3 fruit fly cellular contexts compared by ENCODE assay signal in the genomic region with DNA sequence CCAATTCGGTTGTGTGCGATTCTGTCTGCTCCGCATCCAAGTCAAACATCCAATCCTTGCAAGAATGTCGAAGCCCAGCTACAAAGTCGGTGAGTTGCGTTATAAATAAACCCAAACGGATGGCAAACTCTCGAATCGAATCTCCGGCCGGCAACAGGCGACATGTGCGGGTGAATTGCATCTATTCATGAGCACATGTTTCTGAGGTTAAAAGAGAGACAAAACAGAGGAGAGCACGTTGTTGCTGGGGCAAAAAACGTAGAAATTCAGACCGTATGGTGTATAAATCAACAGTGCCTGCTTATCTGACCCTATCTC.
TF ChIP-seq lines count a peak whose summit lies in the region.

No protein-coding gene starts in this region.

- no peak for TF ChIP-seq CTCF in whole organism, embryonic (GFP tag; optimal IDR thresholded peaks at IDR 0.05; lab: Kevin White, UChicago)

TF ChIP-seq in whole organism, adult, 20 proteins besides CTCF, POLR2A, EP300 and RAD21:
- no peak for TF ChIP-seq Crg-1 (GFP tag; optimal IDR thresholded peaks at IDR 0.05; lab: Kevin White, UChicago)
- TF ChIP-seq CG5204 (GFP tag; optimal IDR thresholded peaks at IDR 0.05; lab: Kevin White, UChicago) = no peak
- peak; percentile 96 for TF ChIP-seq Mnt (GFP tag; optimal IDR thresholded peaks at IDR 0.05; lab: Kevin White, UChicago)
- TF ChIP-seq CG11617 (GFP tag; optimal IDR thresholded peaks at IDR 0.05; lab: Kevin White, UChicago) = no peak
- peak in 1 of 2 experiments; percentile 18 for TF ChIP-seq cnc (optimal IDR thresholded peaks at IDR 0.05; lab: Kevin White, UChicago)
- no peak for TF ChIP-seq bab1 (GFP tag; optimal IDR thresholded peaks at IDR 0.05; lab: Kevin White, UChicago)
- no peak for TF ChIP-seq CG33017 (tag; optimal IDR thresholded peaks at IDR 0.05; lab: Kevin White, UChicago)
- no peak for TF ChIP-seq CG12768 (GFP tag; optimal IDR thresholded peaks at IDR 0.05; lab: Kevin White, UChicago)
- TF ChIP-seq kay (GFP tag; lab: Kevin White, UChicago; ENCODE audit: borderline replicate concordance) = no peak
- TF ChIP-seq CG7045 (GFP tag; optimal IDR thresholded peaks at IDR 0.05; lab: Kevin White, UChicago) = no peak
- no peak for TF ChIP-seq CG7101 (tag; optimal IDR thresholded peaks at IDR 0.05; lab: Kevin White, UChicago)

TF ChIP-seq in whole organism, embryonic, 481 proteins besides CTCF, POLR2A, EP300 and RAD21:
- TF ChIP-seq CG34422 (GFP tag; IDR thresholded peaks at IDR 0.05; lab: Robert Waterston, UW) (peak; percentile 47; the same call in 1 of the 3 replicates), Bgb (GFP tag; IDR thresholded peaks at IDR 0.05; lab: Robert Waterston, UW; ENCODE audit: partially characterized antibody) (peak; percentile 20; the same call in 1 of the 2 replicates), gsb-n (tag; optimal IDR thresholded peaks at IDR 0.05; lab: Kevin White, UChicago) (no peak), CG15269 (tag; optimal IDR thresholded peaks at IDR 0.05; lab: Kevin White, UChicago) (no peak), CG7786 (GFP tag; optimal IDR thresholded peaks at IDR 0.05; lab: Kevin White, UChicago) (no peak), chm (GFP tag; IDR thresholded peaks at IDR 0.05; lab: Robert Waterston, UW) (0 out of 2 replicates have a peak, but pooled peaks have one; percentile 6), crol (GFP tag; IDR thresholded peaks at IDR 0.05; lab: Robert Waterston, UW) (no peak), bigmax (GFP tag; optimal IDR thresholded peaks at IDR 0.05; lab: Kevin White, UChicago) (peak; percentile 3), CG4707 (GFP tag; optimal IDR thresholded peaks at IDR 0.05; lab: Kevin White, UChicago) (no peak), E2f1 (GFP tag; IDR thresholded peaks at IDR 0.05; lab: Robert Waterston, UW) (no peak), MESR4 (GFP tag; optimal IDR thresholded peaks at IDR 0.05; lab: Kevin White, UChicago) (peak; percentile 44), sna (GFP tag; IDR thresholded peaks at IDR 0.05; lab: Robert Waterston, UW; ENCODE audit: partially characterized antibody) (peak; percentile 9; the same call in 1 of the 2 replicates)
TF ChIP-seq in whole organism, embryonic: peak in this region for 6.

TF ChIP-seq in whole organism, prepupa, 60 proteins besides CTCF, POLR2A, EP300 and RAD21:
- TF ChIP-seq dsx (GFP tag; optimal IDR thresholded peaks at IDR 0.05; lab: Kevin White, UChicago; ENCODE audit: poor library complexity, severe bottlenecking) (peak; percentile 54), net (GFP tag; optimal IDR thresholded peaks at IDR 0.05; lab: Kevin White, UChicago) (no peak), Met (GFP tag; optimal IDR thresholded peaks at IDR 0.05; lab: Kevin White, UChicago) (no peak), Sox15 (GFP tag; optimal IDR thresholded peaks at IDR 0.05; lab: Kevin White, UChicago) (no peak), CG6276 (GFP tag; optimal IDR thresholded peaks at IDR 0.05; lab: Kevin White, UChicago) (no peak), Hr4 (GFP tag; optimal IDR thresholded peaks at IDR 0.05; lab: Kevin White, UChicago) (no peak)
